Worm (Caenorhabditis elegans) whole organism, L4 larva: ENCODE measurements around the gene fbxa-95.

Experiments
- F10B5.3 ChIP-seq: sonication (generic microtip); optimal IDR thresholded peaks from 2 replicates; lab custom pipeline; 2016; ENCODE audit warnings: mild to moderate bottlenecking, missing genetic modification characterization, missing compliant biosample characterization
- F44E2.7 ChIP-seq: fragments of 200-800 bp; sonication (Bioruptor generic); IDR thresholded peaks from 2 replicates; pipeline ENCODE4 v2.1.2; 2022; ENCODE audit warnings: missing genetic modification characterization, missing compliant biosample characterization
- F49E8.2 ChIP-seq: sonication (generic microtip); optimal IDR thresholded peaks from 2 replicates; lab custom pipeline; 2016; ENCODE audit warnings: missing compliant biosample characterization, mild to moderate bottlenecking, missing genetic modification characterization, borderline replicate concordance
- T20F7.1 ChIP-seq: fragments of 200-800 bp; sonication (Bioruptor generic); optimal IDR thresholded peaks from 2 replicates; lab custom pipeline; 2018; ENCODE audit warnings: mild to moderate bottlenecking, missing genetic modification characterization, missing compliant biosample characterization
- Y105C5A.15 ChIP-seq: fragments of 200-800 bp; sonication (Bioruptor generic); IDR thresholded peaks from 2 replicates; pipeline ENCODE4 v1.3.6; 2022; ENCODE audit warnings: missing genetic modification characterization, missing compliant biosample characterization
- Y75B8A.6 ChIP-seq: fragments of 200-800 bp; sonication (Bioruptor generic); IDR thresholded peaks from 2 replicates; pipeline ENCODE4 v1.3.6; 2022; ENCODE audit warnings: missing genetic modification reagents, missing genetic modification characterization, missing compliant biosample characterization
- ZK546.5 ChIP-seq, 2 experiments: sonication (generic microtip); optimal IDR thresholded peaks; 2 replicates each; lab custom pipeline; 2017; ENCODE audit warnings: missing biosample characterization in 2 of 2, missing genetic modification characterization in 2 of 2
- ama-1 ChIP-seq: fragments of 150-350 bp; optimal IDR thresholded peaks from 2 replicates; lab custom pipeline; 2014; ENCODE audit warnings: inconsistent platforms, mixed read lengths
- arid-1 ChIP-seq: fragments of 200-800 bp; sonication (Bioruptor generic); conservative IDR thresholded peaks from 2 replicates; pipeline ENCODE4 v1.3.6; 2022; ENCODE audit warnings: missing genetic modification reagents, missing genetic modification characterization, missing compliant biosample characterization
- ceh-20 ChIP-seq: fragments of 200-800 bp; sonication (Bioruptor generic); IDR thresholded peaks from 2 replicates; pipeline ENCODE4 v1.3.6; 2022; ENCODE audit warnings: missing genetic modification reagents, missing genetic modification characterization, missing compliant biosample characterization
- ceh-28 ChIP-seq: fragments of 150-350 bp; optimal IDR thresholded peaks from 2 replicates; lab custom pipeline; 2014; ENCODE audit warnings: missing biosample characterization, missing genetic modification reagents, missing genetic modification characterization
- ceh-44 ChIP-seq: fragments of 200-800 bp; sonication (Bioruptor generic); IDR thresholded peaks from 2 replicates; pipeline ENCODE4 v1.3.6; 2022; ENCODE audit warnings: missing genetic modification reagents, missing genetic modification characterization, missing compliant biosample characterization
- ceh-82 ChIP-seq: sonication (generic microtip); optimal IDR thresholded peaks from 2 replicates; lab custom pipeline; 2017; ENCODE audit warnings: missing biosample characterization, missing genetic modification characterization
- ces-1 ChIP-seq: fragments of 150-350 bp; sonication (generic microtip); optimal IDR thresholded peaks from 4 replicates; lab custom pipeline; 2014; ENCODE audit warnings: missing biosample characterization, missing genetic modification reagents, missing genetic modification characterization
- daf-12 ChIP-seq: fragments of 150-350 bp; optimal IDR thresholded peaks from 2 replicates; lab custom pipeline; 2014; ENCODE audit warnings: missing biosample characterization, missing genetic modification reagents, missing genetic modification characterization
- dmd-8 ChIP-seq: fragments of 200-800 bp; sonication (Bioruptor generic); IDR thresholded peaks from 2 replicates; pipeline ENCODE4 v1.3.6; 2022; ENCODE audit warnings: missing genetic modification characterization, missing compliant biosample characterization
- dpl-1 ChIP-seq: fragments of 150-350 bp; optimal IDR thresholded peaks from 2 replicates; lab custom pipeline; 2014; ENCODE audit warnings: missing biosample characterization, missing genetic modification reagents, missing genetic modification characterization
- egl-43 ChIP-seq: fragments of 200-800 bp; sonication (Bioruptor generic); IDR thresholded peaks from 2 replicates; pipeline ENCODE4 v1.3.6; 2022; ENCODE audit warnings: missing genetic modification reagents, missing genetic modification characterization, missing compliant biosample characterization
- hmg-1.1 ChIP-seq: fragments of 200-800 bp; sonication (Bioruptor generic); IDR thresholded peaks from 2 replicates; pipeline ENCODE4 v1.3.6; 2022; ENCODE audit warnings: missing genetic modification reagents, missing genetic modification characterization, missing compliant biosample characterization
- lim-7 ChIP-seq: fragments of 200-800 bp; sonication (Bioruptor generic); IDR thresholded peaks from 2 replicates; pipeline ENCODE4 v1.3.6; 2022; ENCODE audit warnings: missing genetic modification characterization, missing compliant biosample characterization
- lin-1 ChIP-seq: fragments of 200-800 bp; sonication (Bioruptor generic); IDR thresholded peaks from 2 replicates; pipeline ENCODE4 v1.3.6; 2022; ENCODE audit warnings: missing genetic modification reagents, missing genetic modification characterization, missing compliant biosample characterization
- lin-15B ChIP-seq: fragments of 150-350 bp; sonication (generic microtip); optimal IDR thresholded peaks from 3 replicates; lab custom pipeline; 2014; ENCODE audit warnings: missing biosample characterization, missing genetic modification characterization
- lin-38 ChIP-seq: fragments of 200-800 bp; sonication (Bioruptor generic); IDR thresholded peaks from 2 replicates; pipeline ENCODE4 v1.3.6; 2022; ENCODE audit warnings: missing genetic modification reagents, missing genetic modification characterization, missing compliant biosample characterization
- lir-3 ChIP-seq: sonication (generic microtip); optimal IDR thresholded peaks from 2 replicates; lab custom pipeline; 2016; ENCODE audit warnings: mild to moderate bottlenecking, missing genetic modification characterization, missing compliant biosample characterization
- mdl-1 ChIP-seq, 2 experiments: fragments of 150-350 bp in 1 of 2; sonication (generic microtip) in 1 of 2; optimal IDR thresholded peaks; 2 replicates each; lab custom pipeline; 2014 to 2017; ENCODE audit warnings: missing biosample characterization in 2 of 2, missing genetic modification characterization in 2 of 2
- mes-2 ChIP-seq: sonication (generic microtip); optimal IDR thresholded peaks from 2 replicates; lab custom pipeline; 2016; ENCODE audit warnings: missing genotype, mild to moderate bottlenecking, missing genetic modification characterization, missing compliant biosample characterization; ENCODE audit not compliant: poor library complexity, severe bottlenecking
- mxl-3 ChIP-seq: fragments of 200-800 bp; sonication (Bioruptor generic); optimal IDR thresholded peaks from 2 replicates; lab custom pipeline; 2018; ENCODE audit warnings: mild to moderate bottlenecking, missing genetic modification characterization, missing compliant biosample characterization
- nhr-10 ChIP-seq: fragments of 150-350 bp; optimal IDR thresholded peaks from 2 replicates; lab custom pipeline; 2014; ENCODE audit warnings: missing biosample characterization, missing genetic modification characterization
- nhr-102 ChIP-seq: sonication (generic microtip); optimal IDR thresholded peaks from 2 replicates; lab custom pipeline; 2016; ENCODE audit warnings: mild to moderate bottlenecking, missing genetic modification characterization, moderate library complexity, missing compliant biosample characterization
- nhr-6 ChIP-seq: fragments of 150-350 bp; optimal IDR thresholded peaks from 2 replicates; lab custom pipeline; 2014; ENCODE audit warnings: missing biosample characterization, missing genetic modification characterization
- nhr-76 ChIP-seq: fragments of 150-350 bp; optimal IDR thresholded peaks from 2 replicates; lab custom pipeline; 2014; ENCODE audit warnings: missing biosample characterization, missing genetic modification characterization
- pqm-1 ChIP-seq: sonication (generic microtip); optimal IDR thresholded peaks from 2 replicates; lab custom pipeline; 2017; ENCODE audit warnings: missing biosample characterization, missing genetic modification characterization
- rbr-2 ChIP-seq: sonication (generic microtip); optimal IDR thresholded peaks from 2 replicates; lab custom pipeline; 2016; ENCODE audit warnings: missing genotype, missing genetic modification characterization, missing compliant biosample characterization
- set-16 ChIP-seq: fragments of 200-800 bp; sonication (Bioruptor generic); IDR thresholded peaks from 2 replicates; pipeline ENCODE4 v1.3.6; 2022; ENCODE audit warnings: missing genetic modification reagents, missing genetic modification characterization, missing compliant biosample characterization
- spr-3 ChIP-seq: fragments of 200-800 bp; sonication (Bioruptor generic); optimal IDR thresholded peaks from 2 replicates; lab custom pipeline; 2018; ENCODE audit warnings: mild to moderate bottlenecking, missing genetic modification characterization, missing compliant biosample characterization
- tag-97 ChIP-seq: fragments of 200-800 bp; sonication (Bioruptor generic); IDR thresholded peaks from 2 replicates; pipeline ENCODE4 v1.3.6; 2022; ENCODE audit warnings: missing genetic modification characterization, missing compliant biosample characterization
- unc-62 ChIP-seq, 3 experiments: fragments of 150-350 bp in 1 of 3; sonication (generic microtip); optimal IDR thresholded peaks in 2 of 3; peaks in 1 of 3; 1 replicate in 1 of 3; 2 replicates in 2 of 3; lab custom pipeline; 2014 to 2017; ENCODE audit warnings: missing biosample characterization in 3 of 3, missing genetic modification characterization in 3 of 3, missing genetic modification reagents in 3 of 3, missing genotype in 1 of 3
- zag-1 ChIP-seq: fragments of 150-350 bp; optimal IDR thresholded peaks from 2 replicates; lab custom pipeline; 2014; ENCODE audit warnings: missing biosample characterization, missing genetic modification characterization
- zfp-2 ChIP-seq: sonication (generic microtip); optimal IDR thresholded peaks from 2 replicates; lab custom pipeline; 2016; ENCODE audit warnings: mild to moderate bottlenecking, missing genetic modification characterization, missing compliant biosample characterization

fbxa-95 gene

ce11 chrV:15566511-15567178 lies 4.6 kb upstream of the fbxa-95 start (continued):
- TF ChIP-seq ceh-28 (no peak), F44E2.7 (GFP tag; lab: Robert Waterston, UW) (no peak), nhr-76 (no peak), Y75B8A.6 (no peak), hmg-1.1 (GFP tag; lab: Robert Waterston, UW) (peak; percentile 60; the same call in 1 of the 2 replicates), spr-3 (GFP tag; lab: Kevin White, UChicago) (no peak), egl-43 (GFP tag; lab: Robert Waterston, UW) (no peak), T20F7.1 (GFP tag; lab: Kevin White, UChicago) (peak; percentile 70), ZK546.5 (tag; optimal IDR thresholded peaks at IDR 0.05; lab: Kevin White, UChicago) (no peak), lin-38 (GFP tag; lab: Robert Waterston, UW) (no peak), mdl-1 (tag; optimal IDR thresholded peaks at IDR 0.05; lab: Kevin White, UChicago) (peak; percentile 60 to 98), lir-3 (tag; lab: Kevin White, UChicago) (no peak), mes-2 (tag; lab: Kevin White, UChicago) (peak; percentile 63), ceh-44 (GFP tag; lab: Robert Waterston, UW) (no peak), ceh-82 (no peak), F49E8.2 (tag; lab: Kevin White, UChicago) (no peak), dmd-8 (GFP tag; lab: Robert Waterston, UW) (no peak), rbr-2 (peak; percentile 63), nhr-6 (tag; lab: Kevin White, UChicago) (peak; percentile 67), lin-1 (no peak), pqm-1 (tag; lab: Kevin White, UChicago) (no peak), mxl-3 (GFP tag; lab: Kevin White, UChicago) (peak; percentile 64), arid-1 (GFP tag; lab: Robert Waterston, UW) (no peak), nhr-102 (peak; percentile 74), F10B5.3 (tag; lab: Kevin White, UChicago) (no peak), Y105C5A.15 (GFP tag; lab: Robert Waterston, UW) (no peak), zfp-2 (tag; lab: Kevin White, UChicago) (no peak), lin-15B (tag; lab: Kevin White, UChicago) (no peak), ceh-20 (GFP tag; lab: Robert Waterston, UW) (peak; percentile 77; the same call in 1 of the 2 replicates), ama-1 (lab: Kevin White, UChicago) (peak; percentile 96), tag-97 (no peak), nhr-10 (tag; lab: Kevin White, UChicago) (peak; percentile 67), daf-12 (tag; lab: Kevin White, UChicago) (no peak), lim-7 (GFP tag; lab: Robert Waterston, UW) (no peak), ces-1 (GFP tag; lab: Kevin White, UChicago) (no peak), dpl-1 (GFP tag; lab: Kevin White, UChicago) (peak; percentile 64), zag-1 (no peak), set-16 (peak; percentile 47; the same call in 1 of the 2 replicates)

ce11 chrV:15567344-15567804 lies 3.9 kb upstream of the fbxa-95 start, which contains the start of gene acs-2:
Gene acs-2 (plus strand): TSS chrV:15567394.
- peak; percentile 52 for TF ChIP-seq ama-1 (lab: Kevin White, UChicago)
- peak in 1 of 2 experiments; percentile 32 for TF ChIP-seq unc-62 (GFP tag; optimal IDR thresholded peaks at IDR 0.05 in 1 of 2; lab: Kevin White, UChicago)
- TF ChIP-seq unc-62 (tag; optimal IDR thresholded peaks at IDR 0.05; lab: Kevin White, UChicago), result no peak
- no peak for TF ChIP-seq F44E2.7 (GFP tag; lab: Robert Waterston, UW)
- no peak for TF ChIP-seq ceh-20 (GFP tag; lab: Robert Waterston, UW)
